Worm (Caenorhabditis elegans): Measurements from ENCODE around the gene twk-14.

DNA sequence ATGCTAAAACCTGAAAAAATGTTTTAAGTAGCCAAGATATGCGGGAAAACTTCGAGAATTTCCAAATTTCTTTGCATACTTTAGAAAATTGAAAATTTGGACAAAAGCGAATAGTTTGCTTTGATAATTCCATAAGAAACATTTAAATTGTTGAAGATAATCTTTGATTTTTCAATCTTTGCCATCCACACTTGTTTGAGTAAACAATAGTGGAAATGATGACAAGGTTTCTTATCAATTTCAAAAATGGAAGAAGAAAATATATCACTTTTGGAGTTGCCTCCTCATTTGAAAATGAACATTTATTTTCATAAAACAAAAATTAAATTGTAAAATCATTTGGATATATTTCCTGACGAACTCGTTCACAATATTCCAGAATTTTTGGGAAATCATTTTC lies 18.9 kb upstream of the twk-14 start:
- no peak for TF ChIP-seq unc-39 (tag; optimal IDR thresholded peaks at IDR 0.05)
- TF ChIP-seq peb-1 (tag; optimal IDR thresholded peaks at IDR 0.05), result no peak
- TF ChIP-seq skn-1 (tag; optimal IDR thresholded peaks at IDR 0.05), result peak; percentile 81
- no peak for TF ChIP-seq nhr-237 (tag; optimal IDR thresholded peaks at IDR 0.05)
- no peak for TF ChIP-seq aly-2 (tag; optimal IDR thresholded peaks at IDR 0.05)

Data from whole organism, L2 larva.